Worm (Caenorhabditis elegans): ENCODE results near the gene Y105C5A.1273.

Gene Y105C5A.1273

ce11 chrIV:15793213-15793612 lies 2.3 kb downstream of the Y105C5A.1273 start (continued):
- TF ChIP-seq F49E8.2 (tag; optimal IDR thresholded peaks at IDR 0.05; ENCODE audit: insufficient read depth): no peak
- peak; percentile 15 for TF ChIP-seq nhr-90 (tag; optimal IDR thresholded peaks at IDR 0.05)
- TF ChIP-seq hmg-1.2 (GFP tag; IDR thresholded peaks at IDR 0.05): peak; percentile 48
- TF ChIP-seq ztf-3 (GFP tag; optimal IDR thresholded peaks at IDR 0.05): no peak
- no peak for TF ChIP-seq ceh-100 (GFP tag; IDR thresholded peaks at IDR 0.05)
- TF ChIP-seq nhr-179 (tag; optimal IDR thresholded peaks at IDR 0.05): no peak
- TF ChIP-seq lin-40 (tag; optimal IDR thresholded peaks at IDR 0.05): no peak
- TF ChIP-seq F37B4.10 (GFP tag; IDR thresholded peaks at IDR 0.05): no peak
- peak; percentile 92 for TF ChIP-seq snpc-4 (GFP tag; optimal IDR thresholded peaks at IDR 0.05)
- peak; percentile 17 to 98 (median 95) for TF ChIP-seq snpc-4 (tag; optimal IDR thresholded peaks at IDR 0.05)
- TF ChIP-seq hlh-12 (tag; optimal IDR thresholded peaks at IDR 0.05): no peak
- peak; percentile 30; the same call in 1 of the 2 replicates for TF ChIP-seq mcd-1 (GFP tag; IDR thresholded peaks at IDR 0.05)
- no peak for TF ChIP-seq Y53F4B.3 (GFP tag; IDR thresholded peaks at IDR 0.05)
- no peak for TF ChIP-seq madf-8 (GFP tag; conservative IDR thresholded peaks at IDR 0.05)
- no peak for TF ChIP-seq gei-17 (GFP tag; optimal IDR thresholded peaks at IDR 0.05)
- TF ChIP-seq nhr-27 (tag; optimal IDR thresholded peaks at IDR 0.05): no peak
- 0 out of 2 replicates have a peak, but pooled peaks have one; percentile 33 for TF ChIP-seq cebp-1 (GFP tag; IDR thresholded peaks at IDR 0.05)
- no peak for TF ChIP-seq cebp-1 (tag; optimal IDR thresholded peaks at IDR 0.05)
- no peak for TF ChIP-seq athp-1 (tag; optimal IDR thresholded peaks at IDR 0.05)
- no peak for TF ChIP-seq ceh-27 (GFP tag; optimal IDR thresholded peaks at IDR 0.05)
- no peak for TF ChIP-seq let-526 (GFP tag; IDR thresholded peaks at IDR 0.05)
- TF ChIP-seq bed-2 (GFP tag; IDR thresholded peaks at IDR 0.05): no peak
- TF ChIP-seq Y53G8AR.9 (GFP tag; conservative IDR thresholded peaks at IDR 0.05): no peak
- peak; percentile 67 for TF ChIP-seq D2030.7 (GFP tag; IDR thresholded peaks at IDR 0.05)
- TF ChIP-seq Y95B8A.8 (GFP tag; IDR thresholded peaks at IDR 0.05): no peak
- no peak for TF ChIP-seq tlf-1 (GFP tag; optimal IDR thresholded peaks at IDR 0.05)
- no peak for TF ChIP-seq ztf-6 (GFP tag; IDR thresholded peaks at IDR 0.05)
- no peak for TF ChIP-seq unc-130 (GFP tag; optimal IDR thresholded peaks at IDR 0.05)
- TF ChIP-seq ccch-3 (GFP tag; optimal IDR thresholded peaks at IDR 0.05): no peak
- TF ChIP-seq ztf-25 (GFP tag; IDR thresholded peaks at IDR 0.05): 0 out of 2 replicates have a peak, but pooled peaks have one; percentile 47
- no peak for TF ChIP-seq ztf-26 (tag; optimal IDR thresholded peaks at IDR 0.05)
- TF ChIP-seq die-1 (tag; optimal IDR thresholded peaks at IDR 0.05): peak; percentile 45
- no peak for TF ChIP-seq lin-35 (GFP tag; optimal IDR thresholded peaks at IDR 0.05)
- no peak for TF ChIP-seq pbrm-1 (GFP tag; IDR thresholded peaks at IDR 0.05)
- peak in 1 of 2 experiments; percentile 1 for TF ChIP-seq rec-8 (tag; optimal IDR thresholded peaks at IDR 0.05)
- TF ChIP-seq egrh-3 (GFP tag; IDR thresholded peaks at IDR 0.05): no peak
- TF ChIP-seq madf-3 (GFP tag; IDR thresholded peaks at IDR 0.05): no peak
- TF ChIP-seq hmg-20 (GFP tag; IDR thresholded peaks at IDR 0.05): no peak
- no peak for TF ChIP-seq nhr-80 (tag; optimal IDR thresholded peaks at IDR 0.05)
- no peak for TF ChIP-seq ama-1 (optimal IDR thresholded peaks at IDR 0.05)
- TF ChIP-seq ama-1 (GFP tag; optimal IDR thresholded peaks at IDR 0.05): no peak
- no peak for TF ChIP-seq sptf-2 (GFP tag; optimal IDR thresholded peaks at IDR 0.05)
- TF ChIP-seq mel-28 (tag; optimal IDR thresholded peaks at IDR 0.05; ENCODE audit: borderline replicate concordance): no peak
- TF ChIP-seq lin-54 (GFP tag; optimal IDR thresholded peaks at IDR 0.05): no peak
- TF ChIP-seq ztf-22 (GFP tag; optimal IDR thresholded peaks at IDR 0.05): no peak
- TF ChIP-seq madf-10 (tag; optimal IDR thresholded peaks at IDR 0.05): peak; percentile 11
- no peak for TF ChIP-seq nhr-120 (GFP tag; IDR thresholded peaks at IDR 0.05)
- peak; percentile 90 for TF ChIP-seq tbp1 (GFP tag; optimal IDR thresholded peaks at IDR 0.05)
- no peak for TF ChIP-seq aptf-2 (GFP tag; conservative IDR thresholded peaks at IDR 0.05)
- TF ChIP-seq F57A8.1 (GFP tag; optimal IDR thresholded peaks at IDR 0.05): no peak
